Fruit fly (Drosophila melanogaster) whole organism: ENCODE measurements around the gene lz.

Experiments
- CG8478 ChIP-seq: fragments of >200 bp; optimal IDR thresholded peaks from 2 replicates; lab custom pipeline; 2018; ENCODE audit warnings: inconsistent platforms
- Dll ChIP-seq: fragments of >200 bp; optimal IDR thresholded peaks from 2 replicates; lab custom pipeline; 2017
- EcR ChIP-seq, 2 experiments: fragments of >200 bp; optimal IDR thresholded peaks; 2 replicates each; lab custom pipeline; 2017; ENCODE audit warnings: missing biosample characterization in 2 of 2, missing genetic modification characterization in 2 of 2, missing genetic modification reagents in 2 of 2
- pan ChIP-seq: fragments of >200 bp; optimal IDR thresholded peaks from 2 replicates; lab custom pipeline; 2017
- psq ChIP-seq: fragments of >200 bp; optimal IDR thresholded peaks from 2 replicates; lab custom pipeline; 2017
- usp ChIP-seq: fragments of >200 bp; optimal IDR thresholded peaks from 2 replicates; lab custom pipeline; 2017; ENCODE audit warnings: missing biosample characterization, missing genetic modification characterization, mixed read lengths

Gene lz

DNA sequence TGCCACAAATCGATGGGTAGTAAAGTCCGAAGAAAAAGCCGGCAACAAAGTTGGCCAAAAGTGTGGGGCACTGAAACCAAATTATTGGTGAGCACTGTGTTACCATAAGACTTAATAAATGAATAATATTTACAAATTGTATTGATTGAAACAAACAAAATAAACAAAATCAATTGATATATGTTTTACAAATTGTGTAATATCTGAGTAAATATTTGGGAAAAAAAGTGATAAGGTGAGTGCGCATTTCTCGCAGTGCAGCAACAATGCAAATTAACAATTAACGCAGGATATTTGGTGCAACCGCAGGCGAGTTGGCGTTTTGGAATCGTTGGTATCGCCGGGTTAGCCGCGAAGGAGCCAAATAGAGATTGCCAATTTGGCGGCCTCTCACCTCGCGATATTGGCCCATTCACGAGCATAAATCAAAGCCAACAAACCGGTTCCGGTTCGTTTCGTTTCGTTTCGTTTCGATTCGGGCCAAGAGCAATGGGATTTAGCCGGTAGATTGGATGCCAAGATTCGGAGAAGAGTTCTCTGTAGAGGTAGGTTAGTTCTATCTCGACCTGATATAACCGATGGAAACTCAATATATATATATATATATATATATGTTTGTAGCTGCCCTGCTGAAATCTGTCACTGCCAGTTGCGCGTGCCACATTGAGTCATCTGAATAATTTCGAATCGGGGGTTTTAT lies 25.7 kb downstream of the lz start:
- no peak for TF ChIP-seq CG8478
- TF ChIP-seq psq (lab: Kevin White, UChicago), result no peak
- TF ChIP-seq EcR (GFP tag; optimal IDR thresholded peaks at IDR 0.05; lab: Kevin White, UChicago), result no peak
- TF ChIP-seq pan (lab: Kevin White, UChicago), result no peak
- TF ChIP-seq usp (GFP tag; lab: Kevin White, UChicago), result no peak
- TF ChIP-seq Dll (lab: Kevin White, UChicago), result no peak

DNA sequence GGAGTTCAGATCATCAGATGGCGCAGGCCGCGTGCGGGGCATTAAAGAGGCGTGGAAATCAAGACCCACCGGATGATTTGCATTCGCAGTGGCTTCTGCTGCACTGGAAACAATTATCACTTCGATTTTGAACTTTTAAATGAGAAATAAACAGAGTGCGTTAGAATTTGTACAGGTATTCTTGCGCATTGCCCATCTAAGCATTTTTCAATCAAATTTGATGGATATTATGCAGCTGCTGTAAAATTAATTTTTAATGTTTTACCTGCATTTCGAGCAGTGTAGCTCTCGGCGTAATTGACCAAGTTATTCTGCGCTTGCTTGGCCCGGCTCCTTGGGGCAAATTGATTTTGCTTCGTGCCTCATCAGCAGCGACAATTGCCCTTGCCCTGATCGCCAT lies 32.7 kb downstream of the lz start:
- TF ChIP-seq usp (GFP tag; lab: Kevin White, UChicago) (no peak), Dll (lab: Kevin White, UChicago) (no peak), EcR (GFP tag; optimal IDR thresholded peaks at IDR 0.05; lab: Kevin White, UChicago) (no peak), CG8478 (no peak), pan (lab: Kevin White, UChicago) (no peak), psq (lab: Kevin White, UChicago) (no peak)

DNA sequence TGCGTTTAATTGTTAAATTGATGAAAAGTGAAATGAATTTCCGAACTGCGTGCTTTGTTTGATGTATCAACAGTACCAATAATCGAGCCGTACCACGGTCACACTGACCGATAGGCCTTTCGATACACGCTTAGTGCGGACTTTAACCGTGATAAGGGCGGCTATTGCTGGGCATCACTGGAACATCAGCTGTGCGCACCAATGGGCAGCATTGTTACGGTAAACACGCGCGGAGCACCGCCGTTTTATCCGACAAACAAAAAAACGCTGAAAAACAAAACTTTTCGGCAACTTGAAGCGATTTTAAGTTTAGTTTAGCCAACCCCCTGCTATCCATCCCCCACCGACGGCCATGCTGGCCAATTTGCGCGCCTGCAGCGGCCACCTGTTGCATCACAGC lies 34.7 kb downstream of the lz start, which contains the start of the genes c12.1 and c12.2:
c12.1 (minus strand) TSS at position 84 of the 400 bp plus-strand sequence.
c12.2 (plus strand) TSS at position 220 of the 400 bp plus-strand sequence.
- TF ChIP-seq EcR (GFP tag; optimal IDR thresholded peaks at IDR 0.05; lab: Kevin White, UChicago), result no peak
- no peak for TF ChIP-seq Dll (lab: Kevin White, UChicago)
- no peak for TF ChIP-seq psq (lab: Kevin White, UChicago)
- no peak for TF ChIP-seq pan (lab: Kevin White, UChicago)
- TF ChIP-seq CG8478, result no peak
- no peak for TF ChIP-seq usp (GFP tag; lab: Kevin White, UChicago)

DNA sequence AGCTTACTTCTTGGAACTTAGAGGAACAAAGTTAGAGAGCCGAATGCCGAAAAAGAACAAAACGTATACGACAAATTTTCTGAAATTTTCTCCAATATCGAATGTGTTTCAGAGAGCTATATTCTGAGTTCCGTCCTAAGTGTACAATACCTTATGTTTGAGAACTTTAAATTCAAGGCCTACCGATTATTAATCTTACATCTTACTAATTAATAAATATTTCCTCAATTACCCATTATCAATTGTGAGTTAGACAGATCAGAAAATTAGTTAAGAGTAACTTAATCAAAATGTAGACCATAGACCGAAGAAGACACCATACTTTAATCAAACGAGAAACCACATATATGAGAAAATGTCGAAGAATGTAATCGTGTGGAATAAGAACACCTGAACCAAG lies 45.9 kb downstream of the lz start, which contains the start of gene CG34450:
CG34450 (minus strand) TSS at position 101 of the 400 bp plus-strand sequence.
- TF ChIP-seq Dll (lab: Kevin White, UChicago), result no peak
- TF ChIP-seq pan (lab: Kevin White, UChicago), result no peak
- TF ChIP-seq CG8478, result no peak
- no peak for TF ChIP-seq psq (lab: Kevin White, UChicago)
- no peak for TF ChIP-seq usp (GFP tag; lab: Kevin White, UChicago)
- TF ChIP-seq EcR (GFP tag; optimal IDR thresholded peaks at IDR 0.05; lab: Kevin White, UChicago), result no peak

DNA sequence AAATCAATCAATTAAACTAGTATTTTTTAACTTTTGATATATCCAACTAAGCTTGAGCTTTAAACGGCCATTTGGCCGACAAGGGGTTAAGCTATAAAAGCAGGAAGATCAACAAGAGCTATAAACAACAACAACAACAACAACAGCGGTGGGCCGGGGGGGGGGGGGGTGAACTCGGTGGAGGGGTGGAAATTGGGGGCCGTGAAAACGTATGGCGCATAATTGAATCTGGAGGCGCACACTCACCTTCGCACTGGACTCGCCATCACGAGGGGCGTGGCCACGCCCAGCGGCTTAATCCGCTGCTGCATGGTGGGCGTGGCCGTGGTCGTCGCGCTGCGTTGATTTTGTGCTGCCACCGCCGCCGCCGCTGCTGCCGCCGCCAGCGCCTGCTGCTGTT lies 47.8 kb downstream of the lz start:
- TF ChIP-seq EcR (GFP tag; optimal IDR thresholded peaks at IDR 0.05; lab: Kevin White, UChicago) (no peak), pan (lab: Kevin White, UChicago) (no peak), usp (GFP tag; lab: Kevin White, UChicago) (no peak), psq (lab: Kevin White, UChicago) (no peak), CG8478 (no peak), Dll (lab: Kevin White, UChicago) (no peak)

DNA sequence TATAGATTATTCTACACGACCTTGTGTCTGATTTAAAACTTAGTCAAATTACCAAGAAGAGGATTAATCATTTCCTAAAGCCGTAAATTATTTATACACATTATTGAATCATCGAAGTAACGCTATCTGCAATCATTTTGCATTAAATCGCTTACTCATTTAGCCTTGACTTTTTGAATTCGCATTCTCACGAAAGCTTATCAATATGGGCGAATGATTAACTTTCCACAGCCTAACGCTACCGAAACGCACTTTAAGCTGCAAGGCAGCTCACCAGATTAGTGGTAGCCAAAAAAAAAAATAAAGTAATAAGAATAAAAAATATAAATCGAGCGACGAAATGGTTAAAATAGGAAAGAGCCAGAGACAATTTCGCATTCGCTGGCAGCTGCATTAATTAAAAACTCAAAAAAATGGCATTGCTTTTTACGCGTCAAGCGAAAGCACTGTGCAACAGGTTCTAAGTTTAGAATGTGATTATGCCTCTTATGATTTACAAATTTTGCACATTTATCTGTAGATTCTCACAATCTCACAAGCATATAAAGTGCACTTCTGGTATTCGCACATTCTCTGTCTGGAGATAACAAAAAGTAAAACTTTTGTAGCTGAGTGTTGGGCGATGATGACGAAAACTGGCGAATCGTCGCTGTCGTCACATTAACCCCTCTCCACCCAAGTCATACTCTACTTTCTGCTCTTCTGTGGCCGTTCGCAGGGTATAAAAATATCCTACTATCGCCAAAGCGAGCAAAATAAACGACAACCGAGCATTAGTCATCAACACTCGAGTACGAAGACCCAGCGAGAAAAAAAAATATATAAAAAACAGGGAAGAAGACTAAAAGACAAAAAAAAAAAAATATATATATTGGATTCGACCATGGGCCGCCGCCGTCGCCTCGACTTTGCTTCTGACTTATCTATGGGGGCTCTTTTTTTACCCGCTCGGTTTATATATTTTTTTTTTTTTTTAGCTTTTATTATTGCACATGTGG lies 59.3 kb downstream of the lz start:
- no peak for TF ChIP-seq psq (lab: Kevin White, UChicago)
- no peak for TF ChIP-seq CG8478

DNA sequence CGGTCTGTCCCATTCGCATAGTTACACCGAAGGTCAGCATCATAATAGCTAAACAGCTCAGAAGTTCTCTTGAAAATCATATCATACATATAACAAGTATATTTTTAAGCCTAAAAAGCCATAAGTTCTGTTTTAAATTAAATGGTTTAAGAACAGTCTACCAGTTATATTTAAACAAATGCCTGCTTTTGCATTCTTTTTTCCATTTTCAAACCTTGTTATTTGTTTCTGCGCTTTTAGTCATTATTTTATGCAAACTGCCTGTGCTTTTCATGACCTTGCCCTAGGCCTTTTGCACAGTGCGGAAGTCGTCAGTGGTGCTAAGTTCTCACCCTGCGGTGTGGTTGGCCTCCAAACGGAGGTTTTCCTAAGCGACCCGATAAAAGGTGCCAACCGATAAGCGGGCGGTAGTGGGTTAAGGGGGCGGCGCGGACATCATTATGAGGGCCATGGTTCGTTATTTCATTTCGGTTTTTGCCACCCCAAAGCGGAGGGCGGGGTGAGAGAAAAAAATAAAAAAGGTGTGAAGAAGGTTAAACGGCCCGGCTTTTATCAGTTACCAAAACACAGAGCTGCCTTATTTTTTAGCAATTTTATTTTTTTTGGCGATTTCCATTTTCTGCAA lies 60.1 kb downstream of the lz start:
- TF ChIP-seq usp (GFP tag; lab: Kevin White, UChicago) (no peak), EcR (GFP tag; optimal IDR thresholded peaks at IDR 0.05; lab: Kevin White, UChicago) (no peak), psq (lab: Kevin White, UChicago) (no peak)

DNA sequence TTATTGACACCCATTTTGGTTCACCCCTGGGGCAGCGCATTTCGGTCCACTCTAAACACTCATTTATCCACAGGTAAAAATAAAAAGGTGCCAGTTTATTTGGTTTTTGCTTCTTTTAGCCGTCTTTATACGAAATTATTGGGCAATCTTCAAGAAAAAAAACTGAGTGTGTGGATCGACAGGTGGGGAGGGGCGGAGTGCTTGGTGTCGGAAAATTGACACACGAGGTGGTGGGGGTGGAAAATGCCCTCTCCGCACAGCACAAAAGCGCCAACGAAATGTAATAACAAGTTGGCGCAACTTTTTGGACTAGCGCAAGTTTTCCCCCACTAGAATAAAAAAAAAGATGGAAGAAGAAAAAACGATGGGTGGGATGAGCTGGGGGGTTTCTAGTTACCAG lies 61.1 kb downstream of the lz start:
- no peak for TF ChIP-seq EcR (GFP tag; optimal IDR thresholded peaks at IDR 0.05; lab: Kevin White, UChicago)
- no peak for TF ChIP-seq CG8478
- TF ChIP-seq Dll (lab: Kevin White, UChicago), result no peak
- TF ChIP-seq usp (GFP tag; lab: Kevin White, UChicago), result no peak
- no peak for TF ChIP-seq psq (lab: Kevin White, UChicago)
- no peak for TF ChIP-seq pan (lab: Kevin White, UChicago)

DNA sequence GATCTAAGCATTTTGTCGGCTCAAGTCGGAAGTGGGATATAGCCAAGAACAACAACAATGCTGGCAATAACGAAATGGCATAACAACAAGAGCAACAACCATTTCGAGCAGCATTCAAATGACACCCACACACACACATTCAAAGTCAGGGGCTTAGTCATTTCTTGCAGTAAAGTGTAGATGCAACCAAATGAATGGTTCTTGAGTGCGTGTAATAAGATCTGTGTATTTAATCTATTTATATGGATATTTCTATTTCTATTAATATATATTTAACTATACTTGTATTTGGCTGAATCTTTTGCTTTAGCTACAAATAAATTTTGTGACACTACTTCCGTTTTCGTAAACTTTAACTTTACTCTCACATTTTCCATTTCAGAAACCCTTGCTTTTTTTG lies 63.3 kb downstream of the lz start:
- TF ChIP-seq usp (GFP tag; lab: Kevin White, UChicago) (no peak), psq (lab: Kevin White, UChicago) (no peak), EcR (GFP tag; optimal IDR thresholded peaks at IDR 0.05; lab: Kevin White, UChicago) (no peak), CG8478 (no peak), pan (lab: Kevin White, UChicago) (no peak), Dll (lab: Kevin White, UChicago) (no peak)

DNA sequence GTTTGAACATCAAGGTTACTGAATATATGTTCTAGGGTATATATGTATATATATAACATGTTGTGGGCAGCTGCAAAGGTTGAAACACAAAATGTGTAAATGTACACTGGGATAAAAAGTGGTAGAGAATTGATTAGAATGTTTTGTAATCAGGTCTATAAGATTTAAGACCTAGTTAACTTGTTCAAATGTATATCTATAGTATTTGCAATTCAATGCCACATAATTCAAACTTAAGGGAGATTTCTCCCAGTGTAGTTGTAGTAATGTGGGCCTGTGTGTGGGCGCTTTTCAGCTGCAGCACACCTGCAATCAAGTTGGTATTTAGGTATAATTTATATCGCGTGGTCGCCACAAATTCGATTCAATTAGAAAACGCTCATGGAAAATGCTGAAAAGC lies 64.8 kb downstream of the lz start:
- no peak for TF ChIP-seq CG8478

DNA sequence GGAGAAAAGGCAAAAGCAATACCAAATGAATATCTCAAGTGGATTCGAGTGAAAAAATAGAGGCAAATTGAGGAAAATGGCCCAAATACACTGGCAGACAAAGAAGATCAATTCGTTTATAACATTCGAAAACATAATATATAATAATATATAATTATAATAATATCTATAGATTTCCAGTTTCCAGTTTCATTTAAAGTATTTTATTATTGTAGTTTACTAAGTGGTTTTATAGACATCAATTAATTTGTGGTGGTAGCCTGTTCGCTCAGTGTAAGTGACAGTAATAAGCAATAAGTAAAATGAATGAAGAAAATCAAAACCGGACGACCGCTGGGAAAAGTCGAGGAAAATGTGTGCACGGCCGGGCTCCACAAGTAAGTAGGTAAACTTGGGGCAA lies 65.9 kb downstream of the lz start:
- TF ChIP-seq Dll (lab: Kevin White, UChicago) (no peak), pan (lab: Kevin White, UChicago) (no peak), usp (GFP tag; lab: Kevin White, UChicago) (no peak), EcR (GFP tag; optimal IDR thresholded peaks at IDR 0.05; lab: Kevin White, UChicago) (no peak), psq (lab: Kevin White, UChicago) (no peak), CG8478 (no peak)
